Fruit fly (Drosophila melanogaster) whole organism, embryonic: ENCODE measurements around the gene CG16965.
A peak's percentile ranks its signal among the peaks of the same experiment; 100 is the strongest.

Source experiments
- Bgb ChIP-seq: fragments of 200-800 bp; sonication (Bioruptor generic); IDR thresholded peaks from 2 replicates; pipeline ENCODE4 v1.3.6; 2022; ENCODE audit warnings: missing biosample characterization, missing genetic modification characterization; ENCODE audit not compliant: partially characterized antibody
- CG1024 ChIP-seq: fragments of 200-800 bp; sonication (Bioruptor generic); IDR thresholded peaks from 2 replicates; pipeline ENCODE4 v1.3.6; 2022; ENCODE audit warnings: missing biosample characterization, missing genetic modification characterization
- CG10431 ChIP-seq: fragments of 200-800 bp; sonication (Bioruptor generic); optimal IDR thresholded peaks from 3 replicates; lab custom pipeline; 2018; ENCODE audit warnings: missing biosample characterization, mild to moderate bottlenecking, missing genetic modification characterization
- CG10959 ChIP-seq: fragments of 200-800 bp; sonication (Bioruptor generic); IDR thresholded peaks from 2 replicates; pipeline ENCODE4 v1.3.6; 2022; ENCODE audit warnings: missing biosample characterization, missing genetic modification characterization
- CG12155 ChIP-seq: fragments of 200-800 bp; sonication (Bioruptor generic); optimal IDR thresholded peaks from 3 replicates; lab custom pipeline; 2016; ENCODE audit warnings: missing biosample characterization, missing genetic modification characterization
- CG12219 ChIP-seq: fragments of 200-800 bp; sonication (Bioruptor generic); optimal IDR thresholded peaks from 3 replicates; lab custom pipeline; 2018; ENCODE audit warnings: missing biosample characterization, mild to moderate bottlenecking, missing genetic modification characterization
- CG1233 ChIP-seq: fragments of 200-800 bp; sonication (Bioruptor generic); optimal IDR thresholded peaks from 4 replicates; lab custom pipeline; 2018; ENCODE audit warnings: missing biosample characterization, mild to moderate bottlenecking, missing genetic modification characterization
- CG13424 ChIP-seq: fragments of 200-800 bp; sonication (Bioruptor generic); optimal IDR thresholded peaks from 2 replicates; lab custom pipeline; 2019; ENCODE audit warnings: missing biosample characterization, mild to moderate bottlenecking, missing genetic modification characterization, moderate library complexity
- CG15479 ChIP-seq: fragments of 200-800 bp; sonication (Bioruptor generic); optimal IDR thresholded peaks from 3 replicates; lab custom pipeline; 2019; ENCODE audit warnings: missing biosample characterization, mild to moderate bottlenecking, missing genetic modification characterization, moderate library complexity
- CG30403 ChIP-seq: fragments of 200-800 bp; sonication (Bioruptor generic); optimal IDR thresholded peaks from 3 replicates; lab custom pipeline; 2016; ENCODE audit warnings: missing biosample characterization, missing genetic modification characterization
- CG3065 ChIP-seq: fragments of 200-800 bp; sonication (Bioruptor generic); optimal IDR thresholded peaks from 2 replicates; lab custom pipeline; 2016; ENCODE audit warnings: missing biosample characterization, missing genetic modification characterization
- CG31441 ChIP-seq: fragments of 200-800 bp; sonication (Bioruptor generic); IDR thresholded peaks from 2 replicates; pipeline ENCODE4 v1.3.6; 2022; ENCODE audit warnings: missing biosample characterization, missing genetic modification characterization
- CG4282 ChIP-seq: fragments of 200-800 bp; sonication (Bioruptor generic); optimal IDR thresholded peaks from 2 replicates; lab custom pipeline; 2016; ENCODE audit warnings: missing biosample characterization, missing genetic modification characterization
- CG8359 ChIP-seq: fragments of 200-800 bp; sonication (Bioruptor generic); optimal IDR thresholded peaks from 2 replicates; lab custom pipeline; 2017; ENCODE audit warnings: missing biosample characterization, mild to moderate bottlenecking, missing genetic modification characterization, borderline replicate concordance
- CG9727 ChIP-seq: fragments of 200-800 bp; sonication (Bioruptor generic); optimal IDR thresholded peaks from 3 replicates; lab custom pipeline; 2017; ENCODE audit warnings: missing biosample characterization, mild to moderate bottlenecking, missing genetic modification characterization
- Camta ChIP-seq: fragments of 200-800 bp; sonication (Bioruptor generic); optimal IDR thresholded peaks from 2 replicates; lab custom pipeline; 2016; ENCODE audit warnings: missing biosample characterization, missing genetic modification characterization
- CrebB ChIP-seq: fragments of 200-800 bp; sonication (Bioruptor generic); optimal IDR thresholded peaks from 3 replicates; lab custom pipeline; 2018; ENCODE audit warnings: missing biosample characterization, mild to moderate bottlenecking, missing genetic modification characterization
- Dek ChIP-seq: fragments of 200-800 bp; sonication (Bioruptor generic); optimal IDR thresholded peaks from 3 replicates; lab custom pipeline; 2019; ENCODE audit warnings: missing biosample characterization, mild to moderate bottlenecking, missing genetic modification characterization, moderate library complexity
- Hr51 ChIP-seq, 2 experiments: fragments of 200-800 bp; sonication (Bioruptor generic); optimal IDR thresholded peaks; 2 replicates in 1 of 2; 3 replicates in 1 of 2; lab custom pipeline; 2016 to 2018; ENCODE audit warnings: missing biosample characterization in 2 of 2, missing genetic modification characterization in 2 of 2, mild to moderate bottlenecking in 1 of 2, moderate library complexity in 1 of 2
- Hsf ChIP-seq: fragments of 200-800 bp; sonication (Bioruptor generic); optimal IDR thresholded peaks from 3 replicates; lab custom pipeline; 2016; ENCODE audit warnings: missing biosample characterization, missing genetic modification characterization
- Jarid2 ChIP-seq: fragments of 200-800 bp; sonication (Bioruptor generic); optimal IDR thresholded peaks from 3 replicates; lab custom pipeline; 2017; ENCODE audit warnings: mild to moderate bottlenecking, missing biosample characterization, missing genetic modification reagents, missing genetic modification characterization
- Lpt ChIP-seq: fragments of >200 bp; optimal IDR thresholded peaks from 2 replicates; lab custom pipeline; 2018; ENCODE audit warnings: missing biosample characterization, missing genetic modification characterization
- MTF-1 ChIP-seq: fragments of 200-800 bp; sonication (Bioruptor generic); optimal IDR thresholded peaks from 2 replicates; lab custom pipeline; 2018; ENCODE audit warnings: missing biosample characterization, mild to moderate bottlenecking, missing genetic modification characterization, borderline replicate concordance
- Neu2 ChIP-seq: fragments of 200-800 bp; sonication (Bioruptor generic); optimal IDR thresholded peaks from 3 replicates; lab custom pipeline; 2016; ENCODE audit warnings: missing biosample characterization, missing genetic modification characterization, borderline replicate concordance
- Nf-YC ChIP-seq: fragments of 200-800 bp; optimal IDR thresholded peaks from 3 replicates; lab custom pipeline; 2019; ENCODE audit warnings: missing biosample characterization, mild to moderate bottlenecking, missing genetic modification characterization, moderate library complexity
- NfI ChIP-seq: fragments of 200-800 bp; sonication (Bioruptor generic); optimal IDR thresholded peaks from 3 replicates; lab custom pipeline; 2018; ENCODE audit warnings: missing biosample characterization, mild to moderate bottlenecking, missing genetic modification characterization, moderate library complexity
- Rx ChIP-seq: fragments of 200-800 bp; sonication (Bioruptor generic); IDR thresholded peaks from 2 replicates; pipeline ENCODE4 v1.3.6; 2022; ENCODE audit warnings: missing biosample characterization, missing genetic modification characterization
- Side ChIP-seq: fragments of 200-800 bp; sonication (Bioruptor generic); optimal IDR thresholded peaks from 2 replicates; lab custom pipeline; 2016; ENCODE audit warnings: missing biosample characterization, missing genetic modification characterization
- Xrp1 ChIP-seq: fragments of 200-800 bp; sonication (Bioruptor generic); IDR thresholded peaks from 2 replicates; pipeline ENCODE4 v1.3.6; 2022; ENCODE audit warnings: missing biosample characterization, missing genetic modification characterization
- ac ChIP-seq: fragments of 200-800 bp; sonication (Bioruptor generic); optimal IDR thresholded peaks from 3 replicates; lab custom pipeline; 2017; ENCODE audit warnings: missing biosample characterization, mild to moderate bottlenecking, missing genetic modification characterization
- ato ChIP-seq: fragments of 200-800 bp; sonication (Bioruptor generic); IDR thresholded peaks from 2 replicates; pipeline ENCODE4 v1.3.6; 2022; ENCODE audit warnings: missing biosample characterization, missing genetic modification characterization; ENCODE audit not compliant: partially characterized antibody
- bsh ChIP-seq, 2 experiments: fragments of 200-800 bp; sonication (Bioruptor generic); optimal IDR thresholded peaks; 2 replicates each; lab custom pipeline; 2017 to 2018; ENCODE audit warnings: mild to moderate bottlenecking in 2 of 2, missing biosample characterization in 2 of 2, missing genetic modification characterization in 2 of 2, moderate library complexity in 1 of 2
- cg ChIP-seq: fragments of 200-800 bp; sonication (Bioruptor generic); optimal IDR thresholded peaks from 3 replicates; lab custom pipeline; 2019; ENCODE audit warnings: missing biosample characterization, mild to moderate bottlenecking, missing genetic modification characterization, moderate library complexity
- crol ChIP-seq: fragments of 200-800 bp; sonication (Bioruptor generic); IDR thresholded peaks from 2 replicates; pipeline ENCODE4 v1.3.6; 2022; ENCODE audit warnings: missing biosample characterization, missing genetic modification characterization
- disco-r ChIP-seq: fragments of 200-800 bp; sonication (Bioruptor generic); optimal IDR thresholded peaks from 2 replicates; lab custom pipeline; 2016; ENCODE audit warnings: missing biosample characterization, missing genetic modification characterization
- fd96Cb ChIP-seq: fragments of 200-800 bp; sonication (Bioruptor generic); optimal IDR thresholded peaks from 2 replicates; lab custom pipeline; 2018; ENCODE audit warnings: missing biosample characterization, mild to moderate bottlenecking, missing genetic modification characterization, moderate library complexity
- fu2 ChIP-seq: fragments of 200-800 bp; sonication (Bioruptor generic); optimal IDR thresholded peaks from 2 replicates; lab custom pipeline; 2016; ENCODE audit warnings: missing biosample characterization, missing genetic modification characterization
- grau ChIP-seq: fragments of 200-800 bp; optimal IDR thresholded peaks from 3 replicates; lab custom pipeline; 2019; ENCODE audit warnings: missing biosample characterization, mild to moderate bottlenecking, missing genetic modification characterization, moderate library complexity
- gsb-n ChIP-seq: fragments of 200-800 bp; sonication (Bioruptor generic); optimal IDR thresholded peaks from 3 replicates; lab custom pipeline; 2018; ENCODE audit warnings: missing biosample characterization, mild to moderate bottlenecking, missing genetic modification characterization
- her ChIP-seq: fragments of 200-800 bp; sonication (Bioruptor generic); optimal IDR thresholded peaks from 2 replicates; lab custom pipeline; 2016; ENCODE audit warnings: missing biosample characterization, missing genetic modification characterization
- insv ChIP-seq, 2 experiments: fragments of 200-800 bp; sonication (Bioruptor generic); optimal IDR thresholded peaks; 3 replicates each; lab custom pipeline; 2016 to 2018; ENCODE audit warnings: missing biosample characterization in 2 of 2, missing genetic modification characterization in 2 of 2
- ken ChIP-seq: fragments of 200-800 bp; sonication (Bioruptor generic); IDR thresholded peaks from 3 replicates; pipeline ENCODE4 v1.3.6; 2022; ENCODE audit warnings: missing biosample characterization, missing genetic modification characterization
- lbe ChIP-seq: fragments of 200-800 bp; sonication (Bioruptor generic); optimal IDR thresholded peaks from 2 replicates; lab custom pipeline; 2016; ENCODE audit warnings: missing biosample characterization, mild to moderate bottlenecking, missing genetic modification characterization
- mld ChIP-seq: fragments of 200-800 bp; sonication (Bioruptor generic); IDR thresholded peaks from 3 replicates; pipeline ENCODE4 v1.3.6; 2022; ENCODE audit warnings: missing biosample characterization, missing genetic modification characterization; ENCODE audit not compliant: partially characterized antibody
- nmo ChIP-seq: fragments of 200-800 bp; sonication (Bioruptor generic); optimal IDR thresholded peaks from 2 replicates; lab custom pipeline; 2018; ENCODE audit warnings: missing biosample characterization, mild to moderate bottlenecking, missing genetic modification characterization, moderate library complexity
- org-1 ChIP-seq: fragments of 200-800 bp; sonication (Bioruptor generic); optimal IDR thresholded peaks from 2 replicates; lab custom pipeline; 2017; ENCODE audit warnings: missing biosample characterization, missing genetic modification characterization
- row ChIP-seq: fragments of 200-800 bp; sonication (Bioruptor generic); IDR thresholded peaks from 3 replicates; pipeline ENCODE4 v1.3.6; 2022; ENCODE audit warnings: missing biosample characterization, missing genetic modification characterization
- slou ChIP-seq: fragments of 200-800 bp; sonication (Bioruptor generic); optimal IDR thresholded peaks from 3 replicates; lab custom pipeline; 2016; ENCODE audit warnings: missing biosample characterization, missing genetic modification characterization
- zfh1 ChIP-seq: fragments of 200-800 bp; sonication (Bioruptor generic); IDR thresholded peaks from 3 replicates; pipeline ENCODE4 v1.3.6; 2022; ENCODE audit warnings: missing biosample characterization, missing genetic modification characterization

Gene CG16965

dm6 chr2L:12004211-12004979, 23.0 kb downstream of the CG16965 start (continued):
- TF ChIP-seq CG10959 (GFP tag; lab: Robert Waterston, UW): no peak
- TF ChIP-seq Camta: peak; percentile 72
- no peak for TF ChIP-seq nmo (GFP tag; lab: Kevin White, UChicago)
- peak; percentile 60 for TF ChIP-seq cg (GFP tag; lab: Kevin White, UChicago)
- TF ChIP-seq bsh (GFP tag; optimal IDR thresholded peaks at IDR 0.05; lab: Kevin White, UChicago): peak in 1 of 2 experiments; percentile 80
- peak; percentile 23 for TF ChIP-seq CG12155 (GFP tag; lab: Kevin White, UChicago)
- peak; percentile 2 for TF ChIP-seq fd96Cb
- TF ChIP-seq ato (GFP tag; lab: Robert Waterston, UW): no peak
- TF ChIP-seq disco-r (GFP tag; lab: Kevin White, UChicago): peak; percentile 2
- peak; percentile 66 for TF ChIP-seq gsb-n (tag; lab: Kevin White, UChicago)
- TF ChIP-seq CG1233 (GFP tag; lab: Kevin White, UChicago): peak; percentile 75
- peak; percentile 75 for TF ChIP-seq MTF-1
- no peak for TF ChIP-seq Xrp1 (GFP tag; lab: Robert Waterston, UW)
- peak; percentile 22 for TF ChIP-seq NfI
- TF ChIP-seq CG8359 (GFP tag; lab: Kevin White, UChicago): peak; percentile 40
- peak; percentile 70 for TF ChIP-seq CG9727
- TF ChIP-seq CG4282 (GFP tag; lab: Kevin White, UChicago): peak; percentile 2
- no peak for TF ChIP-seq Hsf (GFP tag; lab: Kevin White, UChicago)
- TF ChIP-seq zfh1: no peak
- no peak for TF ChIP-seq CG15479 (GFP tag; lab: Kevin White, UChicago)
- peak; percentile 56 for TF ChIP-seq Jarid2 (GFP tag; lab: Kevin White, UChicago)
- no peak for TF ChIP-seq row
- TF ChIP-seq fu2 (GFP tag; lab: Kevin White, UChicago): no peak
- no peak for TF ChIP-seq Neu2 (GFP tag; lab: Kevin White, UChicago)
- TF ChIP-seq Rx (GFP tag; lab: Robert Waterston, UW): no peak
- TF ChIP-seq lbe: no peak
- TF ChIP-seq CrebB (tag; lab: Kevin White, UChicago): peak; percentile 85
- no peak for TF ChIP-seq slou (GFP tag; lab: Kevin White, UChicago)
- peak; percentile 76 for TF ChIP-seq CG13424 (tag; lab: Kevin White, UChicago)
- peak; percentile 96 for TF ChIP-seq CG10431 (GFP tag; lab: Kevin White, UChicago)
- TF ChIP-seq CG31441 (GFP tag; lab: Robert Waterston, UW): no peak
- TF ChIP-seq CG30403 (GFP tag; lab: Kevin White, UChicago): no peak
- TF ChIP-seq org-1 (GFP tag; lab: Kevin White, UChicago): peak; percentile 85
- TF ChIP-seq insv (GFP tag; optimal IDR thresholded peaks at IDR 0.05; lab: Kevin White, UChicago): no peak
- TF ChIP-seq Hr51 (GFP tag; optimal IDR thresholded peaks at IDR 0.05; lab: Kevin White, UChicago): peak in 1 of 2 experiments; percentile 15
- no peak for TF ChIP-seq Lpt (GFP tag; lab: Kevin White, UChicago)
- peak; percentile 86 for TF ChIP-seq ac (GFP tag; lab: Kevin White, UChicago)
- TF ChIP-seq CG3065 (GFP tag; lab: Kevin White, UChicago): peak; percentile 85
- TF ChIP-seq grau (tag; lab: Kevin White, UChicago): peak; percentile 22
- no peak for TF ChIP-seq crol (GFP tag; lab: Robert Waterston, UW)
- peak; percentile 77 for TF ChIP-seq CG12219 (GFP tag; lab: Kevin White, UChicago)
- TF ChIP-seq her: peak; percentile 69
- TF ChIP-seq ken (GFP tag; lab: Robert Waterston, UW): no peak
- no peak for TF ChIP-seq mld (GFP tag; lab: Robert Waterston, UW)
- TF ChIP-seq Dek (tag; lab: Kevin White, UChicago): peak; percentile 44
- no peak for TF ChIP-seq Bgb (GFP tag; lab: Robert Waterston, UW)
- no peak for TF ChIP-seq CG1024
- peak; percentile 63 for TF ChIP-seq Side (GFP tag; lab: Kevin White, UChicago)
- TF ChIP-seq Nf-YC (tag; lab: Kevin White, UChicago): no peak
